Worm (Caenorhabditis elegans) whole organism, L4 larva: ENCODE measurements around the gene C06E4.2.

Experiments used
- F10B5.3 ChIP-seq: sonication (generic microtip); optimal IDR thresholded peaks from 2 replicates; lab custom pipeline; 2016; ENCODE audit warnings: mild to moderate bottlenecking, missing genetic modification characterization, missing compliant biosample characterization
- T26A8.4 ChIP-seq: fragments of 200-800 bp; sonication (Bioruptor generic); IDR thresholded peaks from 2 replicates; pipeline ENCODE4 v1.3.6; 2022; ENCODE audit warnings: missing genetic modification characterization, missing compliant biosample characterization
- Y105C5A.15 ChIP-seq: fragments of 200-800 bp; sonication (Bioruptor generic); IDR thresholded peaks from 2 replicates; pipeline ENCODE4 v1.3.6; 2022; ENCODE audit warnings: missing genetic modification characterization, missing compliant biosample characterization
- Y75B8A.6 ChIP-seq: fragments of 200-800 bp; sonication (Bioruptor generic); IDR thresholded peaks from 2 replicates; pipeline ENCODE4 v1.3.6; 2022; ENCODE audit warnings: missing genetic modification reagents, missing genetic modification characterization, missing compliant biosample characterization
- ZK546.5 ChIP-seq, 2 experiments: sonication (generic microtip); optimal IDR thresholded peaks; 2 replicates each; lab custom pipeline; 2017; ENCODE audit warnings: missing biosample characterization in 2 of 2, missing genetic modification characterization in 2 of 2
- ama-1 ChIP-seq: fragments of 150-350 bp; optimal IDR thresholded peaks from 2 replicates; lab custom pipeline; 2014; ENCODE audit warnings: inconsistent platforms, mixed read lengths
- ceh-28 ChIP-seq: fragments of 150-350 bp; optimal IDR thresholded peaks from 2 replicates; lab custom pipeline; 2014; ENCODE audit warnings: missing biosample characterization, missing genetic modification reagents, missing genetic modification characterization
- cey-2 ChIP-seq: sonication (generic microtip); optimal IDR thresholded peaks from 3 replicates; lab custom pipeline; 2017; ENCODE audit warnings: missing genetic modification characterization, mild to moderate bottlenecking, missing compliant biosample characterization, antibody characterized with exemption, borderline replicate concordance; ENCODE audit not compliant: insufficient read depth
- ctbp-1 ChIP-seq: fragments of 200-800 bp; sonication (Bioruptor generic); IDR thresholded peaks from 2 replicates; pipeline ENCODE4 v1.3.6; 2022; ENCODE audit warnings: missing genetic modification reagents, missing genetic modification characterization, missing compliant biosample characterization
- daf-8 ChIP-seq: fragments of 200-800 bp; sonication (Bioruptor generic); IDR thresholded peaks from 2 replicates; pipeline ENCODE4 v1.3.6; 2022; ENCODE audit warnings: missing genetic modification characterization, missing compliant biosample characterization
- dmd-8 ChIP-seq: fragments of 200-800 bp; sonication (Bioruptor generic); IDR thresholded peaks from 2 replicates; pipeline ENCODE4 v1.3.6; 2022; ENCODE audit warnings: missing genetic modification characterization, missing compliant biosample characterization
- dmd-9 ChIP-seq: fragments of 200-800 bp; sonication (Bioruptor generic); IDR thresholded peaks from 2 replicates; pipeline ENCODE4 v1.3.6; 2022; ENCODE audit warnings: missing genetic modification reagents, missing genetic modification characterization, missing compliant biosample characterization
- dpl-1 ChIP-seq: fragments of 150-350 bp; optimal IDR thresholded peaks from 2 replicates; lab custom pipeline; 2014; ENCODE audit warnings: missing biosample characterization, missing genetic modification reagents, missing genetic modification characterization
- egl-27 ChIP-seq: sonication (generic microtip); optimal IDR thresholded peaks from 3 replicates; lab custom pipeline; 2017; ENCODE audit warnings: missing biosample characterization, missing genetic modification reagents, missing genetic modification characterization
- hlh-11 ChIP-seq: fragments of 200-800 bp; sonication (Bioruptor generic); optimal IDR thresholded peaks from 2 replicates; lab custom pipeline; 2018; ENCODE audit warnings: mild to moderate bottlenecking, missing genetic modification characterization, missing compliant biosample characterization
- hlh-30 ChIP-seq: sonication (generic microtip); optimal IDR thresholded peaks from 2 replicates; lab custom pipeline; 2017; ENCODE audit warnings: antibody characterized with exemption, mild to moderate bottlenecking, missing genetic modification characterization, missing compliant biosample characterization; ENCODE audit not compliant: insufficient read depth
- hmg-1.1 ChIP-seq: fragments of 200-800 bp; sonication (Bioruptor generic); IDR thresholded peaks from 2 replicates; pipeline ENCODE4 v1.3.6; 2022; ENCODE audit warnings: missing genetic modification reagents, missing genetic modification characterization, missing compliant biosample characterization
- lim-7 ChIP-seq: fragments of 200-800 bp; sonication (Bioruptor generic); IDR thresholded peaks from 2 replicates; pipeline ENCODE4 v1.3.6; 2022; ENCODE audit warnings: missing genetic modification characterization, missing compliant biosample characterization
- lin-1 ChIP-seq: fragments of 200-800 bp; sonication (Bioruptor generic); IDR thresholded peaks from 2 replicates; pipeline ENCODE4 v1.3.6; 2022; ENCODE audit warnings: missing genetic modification reagents, missing genetic modification characterization, missing compliant biosample characterization
- lin-15B ChIP-seq: fragments of 150-350 bp; sonication (generic microtip); optimal IDR thresholded peaks from 3 replicates; lab custom pipeline; 2014; ENCODE audit warnings: missing biosample characterization, missing genetic modification characterization
- lir-3 ChIP-seq: sonication (generic microtip); optimal IDR thresholded peaks from 2 replicates; lab custom pipeline; 2016; ENCODE audit warnings: mild to moderate bottlenecking, missing genetic modification characterization, missing compliant biosample characterization
- madf-9 ChIP-seq: fragments of 200-800 bp; sonication (Bioruptor generic); conservative IDR thresholded peaks from 2 replicates; pipeline ENCODE4 v1.3.6; 2022; ENCODE audit warnings: missing genetic modification reagents, missing genetic modification characterization, missing compliant biosample characterization
- mdl-1 ChIP-seq, 2 experiments: fragments of 150-350 bp in 1 of 2; sonication (generic microtip) in 1 of 2; optimal IDR thresholded peaks; 2 replicates each; lab custom pipeline; 2014 to 2017; ENCODE audit warnings: missing biosample characterization in 2 of 2, missing genetic modification characterization in 2 of 2
- mep-1 ChIP-seq: fragments of 150-350 bp; sonication (generic microtip); optimal IDR thresholded peaks from 3 replicates; lab custom pipeline; 2014; ENCODE audit warnings: missing biosample characterization, missing genetic modification characterization
- mes-2 ChIP-seq: sonication (generic microtip); optimal IDR thresholded peaks from 2 replicates; lab custom pipeline; 2016; ENCODE audit warnings: missing genotype, mild to moderate bottlenecking, missing genetic modification characterization, missing compliant biosample characterization; ENCODE audit not compliant: poor library complexity, severe bottlenecking
- mxl-2 ChIP-seq: fragments of 200-800 bp; sonication (Bioruptor generic); conservative IDR thresholded peaks from 2 replicates; pipeline ENCODE4 v1.3.6; 2022; ENCODE audit warnings: missing genetic modification reagents, missing genetic modification characterization, missing compliant biosample characterization
- mxl-3 ChIP-seq: fragments of 200-800 bp; sonication (Bioruptor generic); optimal IDR thresholded peaks from 2 replicates; lab custom pipeline; 2018; ENCODE audit warnings: mild to moderate bottlenecking, missing genetic modification characterization, missing compliant biosample characterization
- nhr-10 ChIP-seq: fragments of 150-350 bp; optimal IDR thresholded peaks from 2 replicates; lab custom pipeline; 2014; ENCODE audit warnings: missing biosample characterization, missing genetic modification characterization
- nhr-102 ChIP-seq: sonication (generic microtip); optimal IDR thresholded peaks from 2 replicates; lab custom pipeline; 2016; ENCODE audit warnings: mild to moderate bottlenecking, missing genetic modification characterization, moderate library complexity, missing compliant biosample characterization
- nhr-28 ChIP-seq: fragments of 150-350 bp; optimal IDR thresholded peaks from 2 replicates; lab custom pipeline; 2014; ENCODE audit warnings: missing biosample characterization, missing genetic modification characterization
- nhr-41 ChIP-seq: fragments of 200-800 bp; sonication (Bioruptor generic); IDR thresholded peaks from 2 replicates; pipeline ENCODE4 v1.3.6; 2022; ENCODE audit warnings: missing genetic modification reagents, missing genetic modification characterization, missing compliant biosample characterization
- nhr-42 ChIP-seq: fragments of 200-800 bp; sonication (Bioruptor generic); IDR thresholded peaks from 2 replicates; pipeline ENCODE4 v1.3.6; 2022; ENCODE audit warnings: missing genetic modification characterization, missing compliant biosample characterization
- nhr-48 ChIP-seq: sonication (generic microtip); optimal IDR thresholded peaks from 2 replicates; lab custom pipeline; 2016; ENCODE audit warnings: mild to moderate bottlenecking, missing genetic modification characterization, missing compliant biosample characterization
- pqm-1 ChIP-seq: sonication (generic microtip); optimal IDR thresholded peaks from 2 replicates; lab custom pipeline; 2017; ENCODE audit warnings: missing biosample characterization, missing genetic modification characterization
- saeg-2 ChIP-seq: fragments of 200-800 bp; sonication (Bioruptor generic); IDR thresholded peaks from 2 replicates; pipeline ENCODE4 v1.3.6; 2022; ENCODE audit warnings: missing genetic modification reagents, missing genetic modification characterization, missing compliant biosample characterization
- spr-1 ChIP-seq: sonication (generic microtip); optimal IDR thresholded peaks from 2 replicates; lab custom pipeline; 2016; ENCODE audit warnings: mild to moderate bottlenecking, missing genetic modification characterization, missing compliant biosample characterization
- vab-7 ChIP-seq: fragments of 200-800 bp; sonication (Bioruptor generic); IDR thresholded peaks from 2 replicates; pipeline ENCODE4 v1.3.6; 2022; ENCODE audit warnings: missing genetic modification reagents, missing genetic modification characterization, missing compliant biosample characterization
- zag-1 ChIP-seq: fragments of 150-350 bp; optimal IDR thresholded peaks from 2 replicates; lab custom pipeline; 2014; ENCODE audit warnings: missing biosample characterization, missing genetic modification characterization
- zfp-3 ChIP-seq: fragments of 200-800 bp; sonication (Bioruptor generic); conservative IDR thresholded peaks from 2 replicates; pipeline ENCODE4 v1.3.6; 2022; ENCODE audit warnings: missing genetic modification reagents, missing genetic modification characterization, missing compliant biosample characterization
- zip-11 ChIP-seq: fragments of 200-800 bp; sonication (Bioruptor generic); IDR thresholded peaks from 2 replicates; pipeline ENCODE4 v1.3.6; 2022; ENCODE audit warnings: missing genetic modification characterization, missing compliant biosample characterization
- ztf-7 ChIP-seq: fragments of 150-350 bp; optimal IDR thresholded peaks from 2 replicates; lab custom pipeline; 2014; ENCODE audit warnings: missing biosample characterization, missing genetic modification characterization

C06E4.2 gene

DNA sequence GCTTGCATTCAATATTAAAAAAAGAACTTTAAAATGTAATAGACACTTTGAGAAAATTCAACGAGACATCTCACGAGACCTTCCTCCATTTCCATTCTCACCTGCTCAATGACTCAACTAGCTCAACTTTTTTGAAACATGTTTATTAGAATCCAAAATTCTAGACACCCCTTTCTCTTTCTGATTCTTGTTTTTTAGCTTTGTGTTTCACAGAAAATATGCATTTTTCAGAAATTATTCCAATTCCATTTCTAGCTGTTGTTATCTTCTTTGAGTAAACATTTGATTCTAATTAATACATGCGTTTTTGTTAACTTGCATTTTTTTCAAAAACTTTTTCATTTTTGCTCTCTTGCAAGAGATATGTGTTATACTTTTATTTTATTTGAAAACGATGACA is 24.7 kb downstream of the C06E4.2 start:
- TF ChIP-seq zfp-3 (GFP tag; lab: Robert Waterston, UW), result no peak
- no peak for TF ChIP-seq mxl-2
- TF ChIP-seq cey-2, result no peak
- TF ChIP-seq saeg-2 (GFP tag; lab: Robert Waterston, UW), result no peak
- TF ChIP-seq hlh-30, result no peak
- TF ChIP-seq lir-3, result no peak
- TF ChIP-seq nhr-41 (GFP tag; lab: Robert Waterston, UW), result no peak
- no peak for TF ChIP-seq daf-8
- no peak for TF ChIP-seq dmd-8 (GFP tag; lab: Robert Waterston, UW)
- TF ChIP-seq nhr-42 (GFP tag; lab: Robert Waterston, UW), result no peak
- no peak for TF ChIP-seq ztf-7
- no peak for TF ChIP-seq madf-9 (GFP tag; lab: Robert Waterston, UW)
- no peak for TF ChIP-seq nhr-102 (tag; lab: Kevin White, UChicago)

DNA sequence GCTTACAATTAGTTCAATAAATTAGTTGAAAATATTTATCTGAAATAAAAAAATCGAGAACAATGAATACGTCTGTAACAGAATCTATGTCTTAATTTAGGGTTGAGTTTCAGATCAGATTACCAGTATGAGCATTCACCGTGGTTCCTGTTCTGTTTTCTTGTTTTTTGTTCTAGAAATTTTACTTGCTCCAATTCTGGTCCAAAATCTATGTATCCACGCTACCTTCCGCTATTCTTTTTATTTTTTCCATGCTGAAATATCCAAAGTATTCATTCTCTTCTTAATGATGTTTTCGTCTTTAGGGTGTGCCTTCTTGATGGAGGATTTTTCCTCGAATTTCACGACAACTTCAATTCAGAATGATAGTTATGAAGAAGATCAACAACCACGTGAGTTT is 28.6 kb downstream of the C06E4.2 start, which contains the start of gene npr-27:
Gene npr-27 (plus strand): TSS at position 301 of the 400 bp plus-strand sequence.
- TF ChIP-seq vab-7 (GFP tag; lab: Robert Waterston, UW) (no peak), spr-1 (tag; lab: Kevin White, UChicago) (no peak), ceh-28 (tag; lab: Kevin White, UChicago) (no peak), Y75B8A.6 (GFP tag; lab: Robert Waterston, UW) (no peak), zip-11 (GFP tag; lab: Robert Waterston, UW) (no peak), egl-27 (tag; lab: Kevin White, UChicago) (no peak), mep-1 (tag; lab: Kevin White, UChicago) (no peak), dmd-9 (GFP tag; lab: Robert Waterston, UW) (no peak), T26A8.4 (GFP tag; lab: Robert Waterston, UW) (no peak), ctbp-1 (GFP tag; lab: Robert Waterston, UW) (no peak), lin-1 (GFP tag; lab: Robert Waterston, UW) (no peak), nhr-10 (tag; lab: Kevin White, UChicago) (no peak), hlh-11 (tag; lab: Kevin White, UChicago) (no peak)
- TF ChIP-seq, all 104 proteins: peak for 0

DNA sequence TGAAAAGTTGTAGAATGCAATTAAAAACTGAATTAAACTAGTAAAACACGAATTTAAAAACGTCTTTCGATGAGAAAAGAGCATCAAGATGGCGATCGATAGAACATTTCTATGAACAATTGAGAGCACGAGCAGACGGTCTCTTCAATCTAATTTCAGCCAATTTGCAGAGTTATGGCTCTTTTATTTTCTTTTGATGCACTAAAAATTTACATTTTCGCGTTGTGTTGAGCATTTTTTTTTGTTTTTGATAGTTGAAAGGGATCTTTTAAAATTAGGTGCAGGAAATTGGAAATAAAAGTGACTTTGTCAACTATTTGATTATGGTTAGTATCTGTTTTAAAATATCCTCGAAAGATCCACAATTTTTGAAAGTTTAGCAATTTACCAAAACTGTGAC is 32.2 kb downstream of the C06E4.2 start, which contains the start of gene F42C5.6:
Gene F42C5.6 (minus strand): TSS at position 101 of the 400 bp plus-strand sequence.
- TF ChIP-seq mxl-3 (GFP tag; lab: Kevin White, UChicago), result no peak
- no peak for TF ChIP-seq dpl-1 (GFP tag; lab: Kevin White, UChicago)
- no peak for TF ChIP-seq zag-1 (tag; lab: Kevin White, UChicago)
- no peak for TF ChIP-seq hmg-1.1 (GFP tag; lab: Robert Waterston, UW)
- no peak for TF ChIP-seq F10B5.3
- no peak for TF ChIP-seq mes-2 (tag; lab: Kevin White, UChicago)
- TF ChIP-seq Y75B8A.6 (GFP tag; lab: Robert Waterston, UW), result no peak
- no peak for TF ChIP-seq vab-7 (GFP tag; lab: Robert Waterston, UW)
- TF ChIP-seq hlh-30, result no peak
- no peak for TF ChIP-seq nhr-48 (tag; lab: Kevin White, UChicago)
- no peak for TF ChIP-seq lim-7
- TF ChIP-seq ama-1, result no peak
- no peak for TF ChIP-seq lin-15B (tag; lab: Kevin White, UChicago)
- no peak for TF ChIP-seq ZK546.5 (tag; optimal IDR thresholded peaks at IDR 0.05; lab: Kevin White, UChicago)

DNA sequence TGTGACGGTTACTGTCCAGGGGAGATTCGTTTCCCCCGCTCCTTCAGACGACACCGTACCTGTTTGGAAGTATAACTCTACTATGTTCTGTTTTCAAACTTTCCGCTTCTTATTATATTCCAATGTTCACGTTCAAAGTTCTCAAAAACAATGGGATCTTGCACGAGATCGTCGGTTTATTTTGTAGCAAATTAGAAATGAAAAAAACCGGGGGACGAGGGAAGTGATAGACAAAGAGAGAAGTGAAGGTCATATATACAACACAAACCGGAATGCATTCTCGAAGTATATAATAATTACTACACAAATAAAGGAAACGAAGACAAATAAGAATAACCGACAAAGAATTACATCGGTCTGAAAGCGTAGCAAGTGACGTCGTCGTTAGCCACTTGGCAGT is 32.9 kb downstream of the C06E4.2 start:
- TF ChIP-seq pqm-1 (tag; lab: Kevin White, UChicago), result no peak
- peak; percentile 30 for TF ChIP-seq ama-1
- TF ChIP-seq mdl-1 (tag; optimal IDR thresholded peaks at IDR 0.05; lab: Kevin White, UChicago), result no peak
- peak; percentile 12 for TF ChIP-seq nhr-28 (tag; lab: Kevin White, UChicago)
- TF ChIP-seq Y105C5A.15, result no peak
